Worm (Caenorhabditis elegans): Measurements from ENCODE around the gene nas-32.

- TF ChIP-seq pag-3 (tag; optimal IDR thresholded peaks at IDR 0.05; ENCODE audit: borderline replicate concordance) (no peak), odd-2 (tag; optimal IDR thresholded peaks at IDR 0.05) (no peak), ceh-2 (tag; optimal IDR thresholded peaks at IDR 0.05) (no peak), dve-1 (tag; optimal IDR thresholded peaks at IDR 0.05) (no peak), pqm-1 (tag; optimal IDR thresholded peaks at IDR 0.05) (no peak), hlh-8 (tag; optimal IDR thresholded peaks at IDR 0.05) (no peak), fkh-10 (GFP tag; optimal IDR thresholded peaks at IDR 0.05) (no peak), pha-2 (tag; optimal IDR thresholded peaks at IDR 0.05) (no peak), sox-2 (GFP tag; IDR thresholded peaks at IDR 0.05) (no peak), ahr-1 (tag; optimal IDR thresholded peaks at IDR 0.05) (no peak), ceh-9 (tag; optimal IDR thresholded peaks at IDR 0.05) (no peak), pha-4 (tag; optimal IDR thresholded peaks at IDR 0.05) (no peak)
Measured at ce11 chrV:942556-942955, 43.6 kb upstream of the nas-32 start.

Data from whole organism, late embryonic.